Worm (Caenorhabditis elegans) whole organism, L4/young adult: ENCODE data around the gene C04G2.10.

Experiments
- W03F9.2 ChIP-seq: fragments of 150-350 bp; optimal IDR thresholded peaks from 2 replicates; lab custom pipeline; 2014; ENCODE audit warnings: missing biosample characterization, missing genetic modification characterization
- dao-5 ChIP-seq: sonication (generic microtip); optimal IDR thresholded peaks from 2 replicates; lab custom pipeline; 2016; ENCODE audit warnings: missing genotype, missing genetic modification characterization, moderate library complexity, missing compliant biosample characterization
- him-1 ChIP-seq: sonication (generic microtip); optimal IDR thresholded peaks from 2 replicates; lab custom pipeline; 2016; ENCODE audit warnings: missing genotype, missing genetic modification reagents, missing genetic modification characterization, missing compliant biosample characterization

Gene C04G2.10

ce11 chrIV:10161706-10162105 is 46.5 kb downstream of the C04G2.10 start, which contains the start of gene pps-1:
pps-1 (plus strand) TSS chrIV:10162006.
- no peak for TF ChIP-seq dao-5 (tag; lab: Kevin White, UChicago)
- TF ChIP-seq him-1 (tag; lab: Kevin White, UChicago) = no peak
- no peak for TF ChIP-seq W03F9.2 (tag; lab: Kevin White, UChicago)

- no peak for TF ChIP-seq him-1 (tag; lab: Kevin White, UChicago)
- no peak for TF ChIP-seq dao-5 (tag; lab: Kevin White, UChicago)
- TF ChIP-seq W03F9.2 (tag; lab: Kevin White, UChicago) = no peak
Measured at ce11 chrIV:10164086-10164485, 48.8 kb downstream of the C04G2.10 start.
